Worm (Caenorhabditis elegans) whole organism, midembryonic: Measurements from ENCODE around the gene F13H10.9.

Experiments
- flt-1 ChIP-seq: fragments of 200-800 bp; sonication (Bioruptor generic); IDR thresholded peaks from 2 replicates; pipeline ENCODE4 v1.3.6; 2022; ENCODE audit warnings: missing genetic modification characterization, missing compliant biosample characterization
- med-1 ChIP-seq: sonication (generic microtip); optimal IDR thresholded peaks from 2 replicates; lab custom pipeline; 2017; ENCODE audit warnings: missing genetic modification characterization, mild to moderate bottlenecking, missing compliant biosample characterization, antibody characterized with exemption, missing genetic modification reagents; ENCODE audit not compliant: insufficient read depth
- ref-1 ChIP-seq: fragments of 200-800 bp; sonication (Bioruptor generic); conservative IDR thresholded peaks from 2 replicates; pipeline ENCODE4 v1.3.6; 2022; ENCODE audit warnings: missing genetic modification reagents, missing genetic modification characterization, missing compliant biosample characterization
- tab-1 ChIP-seq: fragments of 200-800 bp; sonication (Bioruptor generic); IDR thresholded peaks from 2 replicates; pipeline ENCODE4 v1.3.6; 2022; ENCODE audit warnings: missing genetic modification characterization, missing compliant biosample characterization
- ztf-23 ChIP-seq: fragments of 200-800 bp; sonication (Bioruptor generic); IDR thresholded peaks from 2 replicates; pipeline ENCODE4 v1.3.6; 2022; ENCODE audit warnings: missing genetic modification reagents, missing genetic modification characterization, missing compliant biosample characterization

ce11 chrIV:10971636-10972199 lies 30.0 kb upstream of the F13H10.9 start:
- TF ChIP-seq flt-1 (GFP tag; lab: Robert Waterston, UW) (no peak), ztf-23 (no peak), ref-1 (GFP tag; lab: Robert Waterston, UW) (no peak), med-1 (GFP tag; lab: Kevin White, UChicago) (no peak), tab-1 (no peak)
